Worm (Caenorhabditis elegans): ENCODE results near the gene M199.2.

M199.2 gene

DNA sequence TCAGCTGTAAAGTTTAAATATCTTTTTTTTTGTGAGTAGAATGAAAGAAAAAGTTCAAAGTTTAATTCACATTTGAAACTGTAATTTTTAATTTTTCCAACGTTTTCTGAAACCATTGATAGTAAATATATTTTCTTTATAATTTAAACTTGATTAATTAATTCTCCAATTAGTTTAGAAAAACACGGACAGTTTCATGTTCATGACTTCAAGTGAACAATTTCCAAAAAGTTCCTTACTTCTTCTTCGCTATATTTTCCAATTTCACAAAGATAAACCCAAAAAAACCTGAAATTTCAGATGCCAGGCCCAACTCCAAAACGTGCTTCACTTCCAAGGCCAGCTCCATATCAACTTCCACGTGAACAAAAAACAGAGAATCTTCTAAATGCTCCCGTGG is at the start of gene M199.2:
Gene M199.2 (plus strand): TSS at position 301 of the 400 bp plus-strand sequence.
- no peak for TF ChIP-seq dao-5 (tag; optimal IDR thresholded peaks at IDR 0.05)
- no peak for TF ChIP-seq W03F9.2 (tag; optimal IDR thresholded peaks at IDR 0.05)
- TF ChIP-seq him-1 (tag; optimal IDR thresholded peaks at IDR 0.05): no peak

DNA sequence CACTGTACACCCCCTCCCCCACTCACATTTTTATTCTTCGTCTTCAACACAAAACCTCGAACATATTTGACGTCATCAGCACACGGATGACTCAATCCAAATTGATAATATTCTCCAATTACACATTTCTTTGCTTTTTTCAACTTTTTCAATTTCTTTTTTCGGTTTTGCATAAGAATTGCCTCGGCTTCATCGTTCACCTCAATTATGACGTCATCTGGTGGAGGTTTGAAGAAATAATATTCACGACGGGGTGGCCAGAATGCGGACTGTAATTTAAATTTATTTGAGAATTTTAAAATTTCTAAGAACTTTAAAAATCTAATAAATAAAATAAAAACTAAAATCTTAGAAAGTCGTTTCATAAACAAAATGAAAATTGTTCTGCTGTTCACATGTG is 44.8 kb upstream of the M199.2 start:
- TF ChIP-seq him-1 (tag; optimal IDR thresholded peaks at IDR 0.05) (no peak), dao-5 (tag; optimal IDR thresholded peaks at IDR 0.05) (no peak)

DNA sequence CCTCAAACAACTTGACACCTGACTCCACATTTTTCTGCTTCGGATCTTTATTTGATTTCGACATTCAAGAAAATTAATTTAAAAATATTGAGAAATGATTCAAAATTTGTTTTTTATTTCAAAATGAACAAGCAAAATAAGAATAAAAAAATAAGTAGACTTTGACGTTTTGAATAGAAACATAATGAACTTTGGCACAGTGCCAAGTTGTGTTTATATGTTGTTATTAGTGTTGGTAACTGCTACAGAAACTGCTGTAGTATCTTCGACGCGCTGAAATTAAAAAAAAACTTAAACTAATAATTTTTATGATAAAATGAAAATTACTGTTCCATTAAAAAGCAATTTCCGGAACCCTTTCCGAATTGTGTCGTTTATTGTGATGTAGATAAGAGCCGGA is 42.9 kb upstream of the M199.2 start, which contains the start of gene Y41E3.18:
Gene Y41E3.18 (minus strand): TSS at position 101 of the 400 bp plus-strand sequence.
- TF ChIP-seq W03F9.2 (tag; optimal IDR thresholded peaks at IDR 0.05): no peak
- TF ChIP-seq him-1 (tag; optimal IDR thresholded peaks at IDR 0.05): no peak
- no peak for TF ChIP-seq dao-5 (tag; optimal IDR thresholded peaks at IDR 0.05)

DNA sequence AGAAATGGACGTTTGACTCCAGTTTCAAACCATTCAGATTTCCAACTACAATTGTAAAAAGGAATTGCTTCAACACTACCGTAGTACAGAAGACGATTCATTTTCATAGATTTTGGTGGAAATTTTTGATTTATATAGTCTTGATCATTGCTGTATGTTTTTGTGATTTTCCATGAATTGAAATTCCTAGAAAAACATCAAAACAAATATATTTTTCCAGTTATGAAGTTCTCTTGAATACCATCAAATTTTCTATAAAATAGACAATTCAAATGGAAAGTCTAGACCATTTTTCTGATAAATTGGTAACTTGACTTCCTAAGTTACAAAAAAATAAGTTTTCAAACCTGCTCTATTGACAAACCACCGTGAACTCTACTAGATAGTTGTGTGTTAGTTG is 39.8 kb upstream of the M199.2 start, which contains the start of gene srt-48:
Gene srt-48 (minus strand): TSS at position 101 of the 400 bp plus-strand sequence.
- TF ChIP-seq dao-5 (tag; optimal IDR thresholded peaks at IDR 0.05) (no peak), him-1 (tag; optimal IDR thresholded peaks at IDR 0.05) (no peak), W03F9.2 (tag; optimal IDR thresholded peaks at IDR 0.05) (no peak)

DNA sequence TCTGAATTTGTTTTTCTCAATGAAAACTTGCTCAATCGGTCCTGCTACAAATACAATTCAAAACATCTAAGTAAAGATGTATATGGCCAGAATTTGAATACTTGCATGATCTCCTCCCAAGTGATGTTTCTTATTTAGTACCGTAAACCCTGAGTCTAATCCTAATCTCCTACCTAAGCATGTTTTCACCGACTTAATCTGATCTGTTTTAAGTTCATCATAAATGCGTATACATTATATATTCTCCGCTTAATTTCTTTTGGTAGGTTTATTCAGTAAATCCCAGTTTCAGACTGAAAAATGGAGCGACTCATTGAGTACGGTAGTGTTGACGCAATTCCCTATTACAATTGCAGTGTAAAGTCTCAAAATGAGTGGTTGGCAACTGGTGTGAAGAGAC is 34.2 kb upstream of the M199.2 start, which contains the start of gene srt-50:
Gene srt-50 (plus strand): TSS at position 301 of the 400 bp plus-strand sequence.
- no peak for TF ChIP-seq dao-5 (tag; optimal IDR thresholded peaks at IDR 0.05)
- TF ChIP-seq him-1 (tag; optimal IDR thresholded peaks at IDR 0.05): no peak
- no peak for TF ChIP-seq W03F9.2 (tag; optimal IDR thresholded peaks at IDR 0.05)

DNA sequence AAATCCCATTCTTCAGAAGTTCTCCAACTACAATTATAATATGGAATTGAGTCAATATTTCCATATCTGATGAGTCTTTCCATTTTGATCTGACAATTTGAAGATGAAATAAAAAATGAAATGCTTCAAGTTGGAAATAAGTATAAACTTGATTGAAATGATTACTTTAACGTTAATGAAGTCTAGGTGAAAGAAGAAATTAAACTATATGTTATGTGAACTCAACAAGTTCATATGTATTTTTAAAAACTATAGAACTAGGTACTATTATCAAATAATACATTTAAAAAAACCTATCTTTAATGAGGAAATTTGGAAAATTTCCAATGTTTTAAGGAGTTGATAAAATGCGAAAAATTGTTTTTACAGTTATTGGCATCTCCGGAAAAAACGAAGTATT is 10.3 kb upstream of the M199.2 start, which contains the start of gene srt-49:
Gene srt-49 (minus strand): TSS at position 101 of the 400 bp plus-strand sequence.
- no peak for TF ChIP-seq him-1 (tag; optimal IDR thresholded peaks at IDR 0.05)
- TF ChIP-seq W03F9.2 (tag; optimal IDR thresholded peaks at IDR 0.05): no peak
- TF ChIP-seq dao-5 (tag; optimal IDR thresholded peaks at IDR 0.05): no peak

DNA sequence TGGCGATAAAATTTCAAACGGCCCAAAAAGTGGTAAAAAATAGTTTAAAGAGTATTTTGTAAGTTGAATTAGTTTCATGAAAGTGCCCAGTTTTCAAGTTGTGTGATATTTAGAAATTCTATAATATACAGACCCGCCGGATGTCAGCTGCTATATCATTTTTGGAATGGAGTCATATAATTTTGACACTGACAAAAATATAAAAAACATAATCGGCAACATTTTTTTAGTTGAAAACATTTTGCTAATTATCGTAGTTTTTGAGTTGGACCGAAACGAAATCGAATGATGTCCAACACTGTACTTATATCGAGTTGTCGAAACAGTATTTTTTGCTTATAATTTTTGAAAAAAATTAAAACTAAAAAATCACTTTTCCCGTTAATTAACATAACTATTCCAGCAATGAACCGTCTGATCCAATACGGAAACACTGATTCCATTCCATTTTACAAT is 5.3 kb upstream of the M199.2 start, which contains the start of gene srt-44:
Gene srt-44 (plus strand): TSS at position 406 of the 456 bp plus-strand sequence.
- TF ChIP-seq W03F9.2 (tag; optimal IDR thresholded peaks at IDR 0.05) (no peak), him-1 (tag; optimal IDR thresholded peaks at IDR 0.05) (no peak), dao-5 (tag; optimal IDR thresholded peaks at IDR 0.05) (no peak)

DNA sequence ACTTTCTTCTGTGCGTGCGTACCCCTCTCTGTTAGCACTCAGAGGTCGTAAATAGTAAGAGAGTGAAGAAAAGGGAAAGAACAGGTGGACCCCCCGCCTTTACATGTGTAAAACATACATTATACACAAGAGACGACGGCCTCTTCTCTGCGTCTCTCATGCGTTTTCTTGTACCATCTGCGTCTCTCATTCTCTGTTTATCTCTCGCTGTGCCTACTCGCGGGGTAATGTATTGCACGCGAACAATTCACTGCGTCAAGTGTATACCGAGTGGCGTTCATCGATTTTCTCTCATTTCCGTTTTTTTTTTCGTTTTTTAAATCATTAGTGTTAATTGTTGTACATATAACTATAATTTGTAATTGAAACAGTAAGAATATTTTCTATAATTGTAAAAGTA is 1.4 kb upstream of the M199.2 start:
- TF ChIP-seq dao-5 (tag; optimal IDR thresholded peaks at IDR 0.05): no peak

DNA sequence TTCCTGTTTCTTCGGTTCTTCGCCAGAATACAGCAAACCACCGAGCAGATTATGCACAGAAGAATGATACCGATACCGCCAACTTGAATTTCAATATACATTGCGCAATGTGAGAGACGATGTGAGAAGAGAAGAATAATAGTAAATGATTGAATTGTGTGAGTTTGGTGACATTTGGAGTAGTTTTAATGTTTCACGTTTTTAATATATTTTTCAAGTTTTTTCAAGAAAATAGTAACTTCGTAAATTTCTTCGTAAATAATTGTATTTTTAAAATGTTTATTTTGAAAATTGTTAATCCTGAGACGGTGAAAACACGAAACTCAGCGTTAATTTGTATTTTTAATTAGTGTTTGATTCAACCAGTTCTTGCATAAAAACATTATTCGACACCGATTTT is 4.5 kb downstream of the M199.2 start, which contains the start of gene M199.134:
Gene M199.134 (minus strand): TSS at position 101 of the 400 bp plus-strand sequence.
- no peak for TF ChIP-seq him-1 (tag; optimal IDR thresholded peaks at IDR 0.05)
- no peak for TF ChIP-seq dao-5 (tag; optimal IDR thresholded peaks at IDR 0.05)
- TF ChIP-seq W03F9.2 (tag; optimal IDR thresholded peaks at IDR 0.05): no peak

DNA sequence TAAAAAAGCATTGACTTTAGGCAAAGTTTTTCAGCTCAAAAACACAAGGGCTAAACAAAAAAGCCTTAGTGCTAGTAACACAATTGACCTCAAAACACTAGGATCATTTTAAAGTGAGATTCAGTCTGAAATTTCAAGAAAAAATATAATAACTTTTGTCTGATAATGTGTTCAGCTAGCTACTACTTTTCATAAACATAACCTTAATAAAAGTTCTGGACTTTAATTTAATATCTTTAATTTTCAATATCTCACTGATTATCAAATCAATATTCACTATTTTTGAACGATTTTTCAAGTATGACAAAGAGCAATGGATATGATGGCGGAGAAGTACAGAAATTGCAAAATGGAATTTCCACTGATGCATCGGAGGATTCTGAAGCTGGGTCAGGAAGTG is 5.7 kb downstream of the M199.2 start, which contains the start of gene M199.135:
Gene M199.135 (plus strand): TSS at position 301 of the 400 bp plus-strand sequence.
- TF ChIP-seq him-1 (tag; optimal IDR thresholded peaks at IDR 0.05) (no peak), dao-5 (tag; optimal IDR thresholded peaks at IDR 0.05) (no peak), W03F9.2 (tag; optimal IDR thresholded peaks at IDR 0.05) (no peak)

DNA sequence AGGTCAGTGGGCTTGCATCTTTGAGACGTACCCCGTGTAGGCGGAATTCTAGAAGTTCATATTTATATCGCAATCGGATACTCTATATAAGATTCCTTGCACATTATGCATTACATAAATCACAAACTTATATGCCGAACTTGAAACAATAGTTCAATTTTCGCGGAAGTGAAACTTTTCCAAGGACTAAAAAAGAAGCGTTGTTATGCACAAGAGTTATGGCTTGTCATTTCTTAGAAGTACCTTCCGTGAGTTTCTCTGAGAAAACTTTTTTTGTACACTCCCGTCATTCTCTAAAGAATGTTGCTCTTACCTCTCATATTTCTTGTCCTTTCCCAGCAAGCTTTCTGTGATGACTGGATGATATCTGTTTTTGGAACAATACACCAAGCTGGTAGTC is 9.8 kb downstream of the M199.2 start, which contains the start of gene M199.136:
Gene M199.136 (plus strand): TSS at position 301 of the 400 bp plus-strand sequence.
- TF ChIP-seq him-1 (tag; optimal IDR thresholded peaks at IDR 0.05) (no peak), dao-5 (tag; optimal IDR thresholded peaks at IDR 0.05) (no peak), W03F9.2 (tag; optimal IDR thresholded peaks at IDR 0.05) (no peak)

DNA sequence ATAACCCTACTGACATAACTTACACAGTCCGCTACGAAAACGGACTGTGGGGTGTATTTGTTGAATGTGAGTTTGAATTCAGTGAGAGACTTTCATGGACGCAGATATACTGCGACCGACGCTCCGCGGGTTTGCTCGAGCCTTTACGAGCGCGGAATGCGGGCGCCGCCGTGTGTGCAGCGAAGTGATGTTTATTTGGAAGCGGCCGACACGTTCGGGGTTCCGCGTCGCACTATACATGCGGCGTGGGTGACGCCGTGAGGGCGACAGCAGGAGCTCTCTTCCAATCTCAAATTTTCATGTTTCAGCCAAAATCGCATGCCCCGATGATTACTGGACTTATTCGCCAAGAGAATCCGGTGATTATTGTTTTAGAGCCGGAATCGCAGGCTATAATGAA is 10.7 kb downstream of the M199.2 start:
- no peak for TF ChIP-seq W03F9.2 (tag; optimal IDR thresholded peaks at IDR 0.05)
- TF ChIP-seq him-1 (tag; optimal IDR thresholded peaks at IDR 0.05): no peak
- no peak for TF ChIP-seq dao-5 (tag; optimal IDR thresholded peaks at IDR 0.05)

DNA sequence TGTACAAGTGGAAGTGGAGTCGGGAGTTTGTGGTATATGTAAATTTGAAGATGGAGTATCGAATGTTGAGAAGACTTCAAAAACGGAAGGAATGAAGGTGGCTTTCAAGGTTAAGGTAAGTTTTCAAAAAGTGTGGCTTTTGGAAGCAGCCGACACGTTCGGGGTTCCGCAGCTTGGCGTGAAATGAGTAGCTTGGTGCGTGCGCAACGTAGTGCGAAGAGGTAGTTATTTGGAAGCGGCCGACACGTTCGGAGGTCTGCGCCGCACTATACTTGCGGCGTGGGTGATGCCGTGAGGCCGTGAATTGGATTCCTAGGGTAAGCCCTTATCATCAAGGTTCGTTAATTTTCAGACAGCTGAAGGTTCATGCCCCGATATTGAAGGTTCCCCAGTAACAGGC is 12.2 kb downstream of the M199.2 start, which contains the start of gene clec-189:
Gene clec-189 (plus strand): TSS at position 92 of the 400 bp plus-strand sequence.
- TF ChIP-seq dao-5 (tag; optimal IDR thresholded peaks at IDR 0.05): no peak
- TF ChIP-seq him-1 (tag; optimal IDR thresholded peaks at IDR 0.05): no peak
- TF ChIP-seq W03F9.2 (tag; optimal IDR thresholded peaks at IDR 0.05): no peak

DNA sequence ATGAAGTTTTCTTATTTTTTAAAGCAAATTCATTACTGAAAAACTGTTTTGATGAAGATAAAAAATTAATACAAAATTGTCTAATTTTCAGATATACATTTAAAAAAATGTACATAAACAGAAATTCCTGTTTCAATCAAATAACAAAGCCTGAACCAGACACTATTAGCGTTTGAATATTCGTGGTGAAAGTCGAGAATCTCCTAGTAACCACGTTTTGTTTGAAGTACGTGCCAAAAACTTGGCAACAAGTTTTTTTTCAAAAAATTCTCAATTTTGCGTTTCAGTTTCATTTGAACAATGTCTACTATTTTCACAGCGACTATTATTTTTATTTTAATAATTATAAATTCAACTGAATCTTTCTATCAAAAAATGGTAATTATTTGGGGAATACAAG is 14.3 kb downstream of the M199.2 start, which contains the start of gene M199.7:
Gene M199.7 (plus strand): TSS at position 301 of the 400 bp plus-strand sequence.
- TF ChIP-seq him-1 (tag; optimal IDR thresholded peaks at IDR 0.05) (no peak), dao-5 (tag; optimal IDR thresholded peaks at IDR 0.05) (no peak), W03F9.2 (tag; optimal IDR thresholded peaks at IDR 0.05) (no peak)

DNA sequence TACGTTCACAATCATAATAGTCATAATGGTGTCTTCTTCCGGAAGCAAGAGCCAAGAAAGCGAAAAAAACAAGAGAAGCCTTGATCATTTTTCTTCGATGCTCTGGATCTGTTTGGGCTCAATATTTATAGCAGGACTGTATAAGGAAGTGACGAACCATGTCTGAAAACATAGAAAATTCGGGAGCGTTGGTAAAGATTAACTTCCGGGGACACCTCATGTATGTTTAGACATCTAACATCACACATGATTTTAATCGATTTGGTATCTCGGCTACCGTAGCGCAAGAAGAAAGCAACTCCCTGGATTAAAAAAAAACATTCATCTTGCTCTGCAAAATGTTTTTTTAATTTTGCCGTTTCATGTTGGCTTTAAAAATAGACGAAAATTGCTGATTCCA is 17.4 kb downstream of the M199.2 start, which contains the start of gene clec-190:
Gene clec-190 (minus strand): TSS at position 101 of the 400 bp plus-strand sequence.
- TF ChIP-seq W03F9.2 (tag; optimal IDR thresholded peaks at IDR 0.05): no peak
- no peak for TF ChIP-seq dao-5 (tag; optimal IDR thresholded peaks at IDR 0.05)
- no peak for TF ChIP-seq him-1 (tag; optimal IDR thresholded peaks at IDR 0.05)

Measured in whole organism, L4/young adult.